Worm (Caenorhabditis elegans): ENCODE data around the gene T14B4.9.

The T14B4.9 gene

DNA sequence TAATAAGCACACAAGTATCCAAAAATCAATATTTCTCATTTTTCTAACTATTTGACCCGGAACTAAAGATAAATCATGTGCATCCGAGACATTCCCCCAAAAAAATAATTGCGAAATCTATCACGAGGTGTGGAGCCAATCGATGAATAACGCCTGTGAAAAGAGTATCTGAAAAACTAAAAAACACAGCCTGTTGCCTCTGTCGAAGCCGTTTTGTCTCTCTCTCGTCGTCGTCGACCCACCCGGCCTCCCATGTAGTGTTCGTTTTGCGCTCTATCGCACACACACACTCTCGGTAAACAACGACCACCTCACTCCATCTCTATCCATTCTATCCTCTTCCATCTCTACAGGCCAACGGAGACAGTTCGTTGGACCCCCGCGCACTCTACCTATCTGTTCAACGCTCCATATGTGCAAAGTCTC is 49.1 kb upstream of the T14B4.9 start (continued):
- peak; percentile 1 to 44 (median 30) for TF ChIP-seq dpl-1 (GFP tag; optimal IDR thresholded peaks at IDR 0.05)
- no peak for TF ChIP-seq nhr-76 (tag; optimal IDR thresholded peaks at IDR 0.05)
- TF ChIP-seq isw-1 (GFP tag; IDR thresholded peaks at IDR 0.05) = peak; percentile 52
- TF ChIP-seq C34B4.2 (tag; optimal IDR thresholded peaks at IDR 0.05) = no peak
- peak; percentile 7 for TF ChIP-seq xbp-1 (tag; optimal IDR thresholded peaks at IDR 0.05)
- peak; percentile 70 for TF ChIP-seq pax-3 (tag; optimal IDR thresholded peaks at IDR 0.05)
- TF ChIP-seq jun-1 (tag; optimal IDR thresholded peaks at IDR 0.05) = peak; percentile 51
- peak; percentile 55 for TF ChIP-seq rnt-1 (tag; optimal IDR thresholded peaks at IDR 0.05)
- TF ChIP-seq lin-39 (tag; optimal IDR thresholded peaks at IDR 0.05) = peak; percentile 15
- peak; percentile 1 for TF ChIP-seq fkh-10 (GFP tag; optimal IDR thresholded peaks at IDR 0.05)
- peak; percentile 31 to 43 for TF ChIP-seq efl-1 (optimal IDR thresholded peaks at IDR 0.05)
- TF ChIP-seq efl-1 (GFP tag; optimal IDR thresholded peaks at IDR 0.05 in 1 of 2) = peak; percentile 42 to 90
- no peak for TF ChIP-seq sup-37 (GFP tag; optimal IDR thresholded peaks at IDR 0.05)
- TF ChIP-seq efl-3 (GFP tag; optimal IDR thresholded peaks at IDR 0.05) = no peak
- TF ChIP-seq fkh-8 (tag; optimal IDR thresholded peaks at IDR 0.05) = peak; percentile 84
- TF ChIP-seq nhr-20 (tag; optimal IDR thresholded peaks at IDR 0.05) = peak; percentile 43
- no peak for TF ChIP-seq ceh-8 (GFP tag; optimal IDR thresholded peaks at IDR 0.05)
- TF ChIP-seq egl-27 (tag; optimal IDR thresholded peaks at IDR 0.05) = no peak
- peak; percentile 87 for TF ChIP-seq lin-14 (GFP tag; optimal IDR thresholded peaks at IDR 0.05)
- TF ChIP-seq irx-1 (tag; optimal IDR thresholded peaks at IDR 0.05) = peak; percentile 16
- peak; percentile 49 to 75 for TF ChIP-seq lsy-2 (tag; optimal IDR thresholded peaks at IDR 0.05)
- no peak for TF ChIP-seq ceh-90 (tag; optimal IDR thresholded peaks at IDR 0.05)

DNA sequence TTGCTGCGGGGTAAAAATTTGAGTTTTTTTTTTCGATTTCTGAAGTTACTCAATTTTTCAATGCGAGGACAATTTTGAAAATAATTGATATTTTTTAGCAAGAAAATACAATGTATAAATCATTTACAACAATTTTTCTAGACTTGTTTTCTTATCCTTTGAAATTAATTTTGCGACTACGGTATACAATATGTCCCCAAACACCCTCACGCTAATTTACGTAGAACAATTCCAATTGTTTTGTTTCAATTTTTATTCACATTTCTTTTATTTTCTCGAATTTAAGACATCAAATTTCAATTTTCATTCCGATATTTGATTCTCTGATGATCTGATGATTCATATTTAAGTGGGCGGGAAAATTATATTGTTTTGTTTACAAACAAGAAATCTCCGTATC is 48.4 kb upstream of the T14B4.9 start:
- TF ChIP-seq ztf-4 (tag; optimal IDR thresholded peaks at IDR 0.05) = no peak

DNA sequence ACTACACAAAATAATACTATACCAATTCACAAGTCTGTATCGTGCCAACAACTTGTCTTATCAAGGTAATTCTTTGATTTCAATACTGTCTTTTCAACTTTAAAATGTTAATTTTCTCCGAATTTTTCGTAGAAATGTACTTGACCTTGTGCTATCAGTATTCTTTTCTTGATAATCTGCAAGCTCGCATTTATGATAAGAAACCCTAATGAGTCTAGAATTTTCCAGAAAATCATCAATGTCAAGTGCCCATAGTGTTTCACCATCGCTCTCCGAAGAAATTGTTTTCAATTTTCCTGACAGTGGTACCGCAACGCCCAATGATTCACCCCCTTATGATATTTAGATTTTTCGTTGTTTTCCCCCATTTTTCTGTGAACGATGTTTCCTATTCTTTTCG is 47.6 kb upstream of the T14B4.9 start:
- no peak for TF ChIP-seq C16A3.4 (tag; optimal IDR thresholded peaks at IDR 0.05)
- peak; percentile 81 for TF ChIP-seq elt-2 (tag; optimal IDR thresholded peaks at IDR 0.05)
- TF ChIP-seq nhr-28 (tag; optimal IDR thresholded peaks at IDR 0.05) = no peak
- no peak for TF ChIP-seq ets-5 (GFP tag; IDR thresholded peaks at IDR 0.05)
- TF ChIP-seq pax-3 (tag; optimal IDR thresholded peaks at IDR 0.05) = no peak
- no peak for TF ChIP-seq nhr-237 (tag; optimal IDR thresholded peaks at IDR 0.05)
- TF ChIP-seq unc-86 (tag; optimal IDR thresholded peaks at IDR 0.05) = no peak
- no peak for TF ChIP-seq ceh-63 (GFP tag; optimal IDR thresholded peaks at IDR 0.05)
- no peak for TF ChIP-seq tbx-2 (tag; optimal IDR thresholded peaks at IDR 0.05)
- no peak for TF ChIP-seq isw-1 (GFP tag; IDR thresholded peaks at IDR 0.05)
- peak; percentile 64 for TF ChIP-seq pqm-1 (tag; optimal IDR thresholded peaks at IDR 0.05)

DNA sequence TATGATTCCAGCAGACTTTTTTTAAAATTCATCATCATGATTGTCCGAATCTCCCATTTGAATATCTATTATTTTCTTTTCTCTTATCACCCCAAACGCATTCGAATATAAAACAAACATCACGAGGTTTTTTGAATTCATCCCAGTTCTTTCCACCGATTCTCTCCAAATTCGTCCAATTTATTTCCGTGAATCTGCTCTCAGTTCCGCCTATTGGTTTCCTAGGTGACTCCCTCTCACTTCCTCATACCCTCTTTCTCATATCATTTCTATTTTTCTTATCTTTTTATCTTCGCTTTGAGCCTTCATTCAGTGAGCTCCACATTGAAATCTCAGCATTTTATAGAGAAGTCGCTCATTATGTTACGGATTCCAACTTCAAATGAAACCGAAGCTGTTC is 45.5 kb upstream of the T14B4.9 start, which contains the start of gene T13C2.7:
Gene T13C2.7, plus strand, starts transcription at position 301 of the 400 bp plus-strand sequence.
- TF ChIP-seq mef-2 (tag; optimal IDR thresholded peaks at IDR 0.05) = no peak
- peak; percentile 14 for TF ChIP-seq nhr-71 (tag; optimal IDR thresholded peaks at IDR 0.05)
- peak; percentile 76 for TF ChIP-seq fkh-8 (tag; optimal IDR thresholded peaks at IDR 0.05)
- no peak for TF ChIP-seq efl-1 (optimal IDR thresholded peaks at IDR 0.05)
- TF ChIP-seq efl-1 (GFP tag; optimal IDR thresholded peaks at IDR 0.05 in 1 of 2) = peak in 1 of 2 experiments; percentile 24

DNA sequence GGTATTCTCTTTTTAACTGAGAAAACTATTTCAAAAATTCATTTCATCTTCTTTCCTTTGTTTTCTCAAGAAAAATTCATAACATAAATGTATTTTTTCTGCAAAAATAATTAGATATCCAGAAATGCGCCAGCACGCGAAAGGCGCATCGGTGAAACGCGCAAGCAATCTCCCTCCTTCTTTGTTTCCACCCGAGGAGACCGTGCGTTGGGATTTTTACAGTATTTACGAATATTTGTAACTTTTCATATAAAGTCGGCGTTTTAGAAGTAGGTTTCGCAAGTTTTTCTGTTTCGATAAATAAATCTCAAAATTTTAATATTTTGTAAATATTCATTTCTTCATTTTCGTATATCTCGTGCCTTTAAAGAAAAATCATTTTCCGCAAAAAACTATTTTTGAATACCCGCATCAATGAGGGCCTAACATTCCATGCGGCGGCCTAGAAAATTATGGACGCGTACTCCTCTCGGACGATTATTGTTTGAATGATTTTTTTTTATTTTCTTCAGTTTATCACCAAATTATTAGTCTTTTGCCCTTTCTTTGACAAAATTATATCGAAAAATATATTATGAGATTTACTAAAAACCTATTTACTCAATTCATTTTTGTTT is 42.9 kb upstream of the T14B4.9 start, which contains the start of gene ssup-72:
Gene ssup-72, plus strand, starts transcription at position 181 of the 617 bp plus-strand sequence.
- TF ChIP-seq nhr-47 (tag; optimal IDR thresholded peaks at IDR 0.05) (peak; percentile 86), elt-3 (tag; optimal IDR thresholded peaks at IDR 0.05) (peak in 2 of 6 experiments; percentile 32 to 47), sup-37 (GFP tag; optimal IDR thresholded peaks at IDR 0.05) (peak; percentile 45), tlp-1 (tag; optimal IDR thresholded peaks at IDR 0.05) (no peak), unc-30 (tag; optimal IDR thresholded peaks at IDR 0.05) (no peak), lin-13 (GFP tag; optimal IDR thresholded peaks at IDR 0.05) (peak; percentile 52), nhr-19 (GFP tag; conservative IDR thresholded peaks at IDR 0.05) (peak; percentile 79), unc-98 (GFP tag; IDR thresholded peaks at IDR 0.05) (no peak), mep-1 (tag; optimal IDR thresholded peaks at IDR 0.05) (peak; percentile 84), swsn-7 (tag; optimal IDR thresholded peaks at IDR 0.05) (peak; percentile 80), isw-1 (GFP tag; IDR thresholded peaks at IDR 0.05) (peak; percentile 50), zag-1 (tag; optimal IDR thresholded peaks at IDR 0.05) (no peak), nhr-84 (tag; optimal IDR thresholded peaks at IDR 0.05) (no peak), pqm-1 (tag; optimal IDR thresholded peaks at IDR 0.05) (no peak), blmp-1 (tag; optimal IDR thresholded peaks at IDR 0.05) (peak; percentile 25), irx-1 (tag; optimal IDR thresholded peaks at IDR 0.05) (peak; percentile 82), unc-86 (tag; optimal IDR thresholded peaks at IDR 0.05) (peak; percentile 77)

Measured in whole organism, L1 larva.